Worm (Caenorhabditis elegans) whole organism, mixed stage, embryonic: ENCODE measurements around the gene vab-1.

ENCODE experiments used
- ceh-43 ChIP-seq: fragments of 200-800 bp; sonication (Bioruptor generic); optimal IDR thresholded peaks from 2 replicates; lab custom pipeline; 2018; ENCODE audit warnings: mild to moderate bottlenecking, missing genetic modification characterization, moderate library complexity, missing compliant biosample characterization
- lsy-2 ChIP-seq: fragments of 150-350 bp; optimal IDR thresholded peaks from 2 replicates; lab custom pipeline; 2014; ENCODE audit warnings: missing biosample characterization, missing genetic modification characterization
- nhr-2 ChIP-seq: fragments of 150-350 bp; optimal IDR thresholded peaks from 2 replicates; lab custom pipeline; 2014; ENCODE audit warnings: missing biosample characterization, missing genetic modification characterization
- nhr-237 ChIP-seq: fragments of 150-350 bp; optimal IDR thresholded peaks from 2 replicates; lab custom pipeline; 2014; ENCODE audit warnings: missing biosample characterization, missing genetic modification characterization
- nhr-76 ChIP-seq: sonication (generic microtip); optimal IDR thresholded peaks from 2 replicates; lab custom pipeline; 2017; ENCODE audit warnings: missing biosample characterization, missing genetic modification characterization
- sptf-1 ChIP-seq: sonication (generic microtip); optimal IDR thresholded peaks from 2 replicates; lab custom pipeline; 2017; ENCODE audit warnings: mild to moderate bottlenecking, missing genetic modification characterization, moderate library complexity, missing compliant biosample characterization
- unc-62 ChIP-seq: fragments of 150-350 bp; optimal IDR thresholded peaks from 2 replicates; lab custom pipeline; 2014; ENCODE audit warnings: missing biosample characterization, missing genetic modification reagents, missing genetic modification characterization
- ztf-11 ChIP-seq: fragments of 150-350 bp; optimal IDR thresholded peaks from 2 replicates; lab custom pipeline; 2014; ENCODE audit warnings: missing biosample characterization, missing genetic modification characterization

DNA sequence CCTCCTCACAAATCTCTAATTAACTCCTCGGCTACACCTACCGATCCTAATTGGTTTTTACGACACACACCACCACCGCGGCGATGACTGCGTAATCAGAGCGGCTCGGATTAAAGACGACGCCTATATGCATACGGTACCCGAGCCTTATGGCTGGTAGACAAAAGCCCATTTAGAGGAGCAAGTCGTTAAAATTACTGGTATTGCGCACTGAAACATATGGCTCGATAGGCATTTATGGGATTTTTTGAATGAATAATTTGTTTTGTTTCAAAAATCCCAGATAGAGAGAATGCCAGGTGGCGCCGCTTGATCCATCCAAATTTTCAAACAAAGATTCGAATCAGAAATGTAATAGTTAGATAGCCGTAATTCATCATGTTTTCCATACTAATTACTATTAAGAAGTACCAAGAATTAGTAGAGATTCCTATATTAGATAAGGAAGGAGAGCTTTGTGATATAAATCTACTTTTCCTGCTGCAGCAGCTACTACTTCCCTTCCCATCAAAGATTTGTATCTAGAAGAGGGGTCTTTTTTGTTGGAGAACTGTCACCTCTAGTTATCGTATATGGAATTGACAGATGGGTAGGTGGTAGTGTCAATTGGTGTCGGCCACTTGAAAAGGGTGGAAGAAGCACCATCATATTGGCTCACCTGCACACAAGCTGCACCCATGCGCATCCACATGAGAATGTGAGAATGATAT, 11.6 kb downstream of the vab-1 start:
- peak; percentile 54 for TF ChIP-seq unc-62 (GFP tag; lab: Kevin White, UChicago)
- peak; percentile 64 for TF ChIP-seq nhr-2 (tag; lab: Kevin White, UChicago)
- TF ChIP-seq lsy-2: no peak
- no peak for TF ChIP-seq ztf-11 (tag; lab: Kevin White, UChicago)
- TF ChIP-seq nhr-237 (tag; lab: Kevin White, UChicago): no peak
- no peak for TF ChIP-seq ceh-43 (GFP tag; lab: Kevin White, UChicago)
- TF ChIP-seq nhr-76: no peak
- TF ChIP-seq sptf-1: no peak
